Fruit fly (Drosophila melanogaster): ENCODE results near the gene CG45060.

CG45060 gene

DNA sequence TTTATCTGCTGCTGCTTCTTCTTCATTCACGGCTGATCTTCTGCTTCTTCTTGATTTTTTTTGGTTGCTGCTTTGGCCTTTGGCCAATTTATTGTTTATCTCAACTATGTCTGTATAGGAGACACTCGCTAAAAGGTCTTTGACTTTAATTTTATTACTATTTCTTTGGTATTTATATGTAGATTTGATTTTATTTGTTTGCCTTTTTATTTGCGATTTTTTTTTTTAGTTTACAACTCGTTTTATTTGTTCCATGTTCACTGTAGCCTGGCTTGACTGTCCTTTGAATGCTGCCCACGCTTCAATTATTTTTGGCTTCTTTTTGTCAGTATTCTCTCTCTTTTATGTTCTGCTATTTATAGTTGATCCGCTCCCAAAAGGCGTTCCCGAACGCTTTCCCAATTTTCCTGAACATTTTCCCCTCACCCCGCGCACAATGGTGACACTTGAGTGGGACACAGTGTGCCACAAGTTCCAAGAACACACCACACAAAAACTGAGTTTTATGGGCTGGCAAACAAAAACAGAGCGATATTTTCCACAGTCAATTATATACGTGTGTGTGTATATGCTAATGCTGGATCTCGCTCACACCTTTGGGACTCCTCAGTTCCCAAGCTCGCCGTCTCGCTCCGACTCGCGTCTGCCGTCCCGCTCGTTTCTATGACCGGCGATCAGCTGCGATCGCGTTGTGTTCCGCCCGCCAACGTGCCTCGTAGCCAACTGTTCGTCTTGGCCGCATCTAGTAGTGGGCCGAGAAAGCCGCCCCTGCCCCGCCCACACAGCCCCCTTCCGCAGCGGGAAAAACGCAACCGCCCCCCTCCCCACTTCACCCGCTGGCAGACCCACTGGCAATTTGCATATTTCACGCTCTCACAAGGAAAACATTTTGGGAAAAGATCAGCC is 7.8 kb upstream of the CG45060 start, which contains the start of gene CG15247 (continued):
- TF ChIP-seq CG6175 (GFP tag; IDR thresholded peaks at IDR 0.05) (peak; percentile 64; the same call in 2 of the 3 replicates), sim (GFP tag; IDR thresholded peaks at IDR 0.05) (peak; percentile 58; the same call in 1 of the 2 replicates), gsb-n (tag; optimal IDR thresholded peaks at IDR 0.05) (peak; percentile 64), HLH3B (GFP tag; IDR thresholded peaks at IDR 0.05) (peak; percentile 83), nerfin-2 (GFP tag; IDR thresholded peaks at IDR 0.05; ENCODE audit: partially characterized antibody) (no peak), CG15011 (GFP tag; optimal IDR thresholded peaks at IDR 0.05) (peak; percentile 21), CG3847 (GFP tag; IDR thresholded peaks at IDR 0.05) (peak; percentile 78), sisA (GFP tag; IDR thresholded peaks at IDR 0.05) (peak; percentile 78), CG8944 (GFP tag; optimal IDR thresholded peaks at IDR 0.05) (peak; percentile 49), vvl (GFP tag; IDR thresholded peaks at IDR 0.05) (peak; percentile 82), Mad (GFP tag; optimal IDR thresholded peaks at IDR 0.05) (peak; percentile 22), CG34422 (GFP tag; IDR thresholded peaks at IDR 0.05) (peak; percentile 66; the same call in 2 of the 3 replicates), crc (GFP tag; optimal IDR thresholded peaks at IDR 0.05) (peak; percentile 17), CG3995 (GFP tag; optimal IDR thresholded peaks at IDR 0.05) (peak; percentile 28), PHDP (tag; optimal IDR thresholded peaks at IDR 0.05) (peak; percentile 74), CG4282 (GFP tag; optimal IDR thresholded peaks at IDR 0.05) (no peak), CG13123 (GFP tag; optimal IDR thresholded peaks at IDR 0.05) (no peak), CG7556 (GFP tag; optimal IDR thresholded peaks at IDR 0.05) (peak; percentile 66), kni (GFP tag; optimal IDR thresholded peaks at IDR 0.05) (no peak), CG9609 (GFP tag; optimal IDR thresholded peaks at IDR 0.05) (peak; percentile 35), toy (GFP tag; IDR thresholded peaks at IDR 0.05) (0 out of 2 replicates have a peak, but pooled peaks have one; percentile 24), prd (optimal IDR thresholded peaks at IDR 0.05) (no peak), prd (GFP tag; IDR thresholded peaks at IDR 0.05) (peak; percentile 81), CG11456 (GFP tag; IDR thresholded peaks at IDR 0.05) (peak; percentile 71), Camta (GFP tag; optimal IDR thresholded peaks at IDR 0.05) (peak; percentile 66), CG15601 (tag; optimal IDR thresholded peaks at IDR 0.05) (peak; percentile 61), eve (GFP tag; optimal IDR thresholded peaks at IDR 0.05) (peak in 1 of 2 experiments; percentile 66), fu2 (GFP tag; optimal IDR thresholded peaks at IDR 0.05) (peak; percentile 14), dpn (GFP tag; optimal IDR thresholded peaks at IDR 0.05) (peak; percentile 45 to 69), sqz (GFP tag; optimal IDR thresholded peaks at IDR 0.05) (peak; percentile 51), CG4617 (GFP tag; optimal IDR thresholded peaks at IDR 0.05; ENCODE audit: borderline replicate concordance) (peak; percentile 13), CG1024 (GFP tag; IDR thresholded peaks at IDR 0.05) (peak; percentile 52; the same call in 1 of the 2 replicates), CG12659 (GFP tag; optimal IDR thresholded peaks at IDR 0.05) (peak; percentile 62), ems (GFP tag; optimal IDR thresholded peaks at IDR 0.05) (peak; percentile 47), CG2875 (GFP tag; optimal IDR thresholded peaks at IDR 0.05) (peak; percentile 43), GATAe (GFP tag; conservative IDR thresholded peaks at IDR 0.05) (no peak), zen (tag; optimal IDR thresholded peaks at IDR 0.05) (peak; percentile 40), CG4854 (GFP tag; optimal IDR thresholded peaks at IDR 0.05) (peak; percentile 50), Adf1 (GFP tag; IDR thresholded peaks at IDR 0.05) (no peak), MBD-R2 (GFP tag; IDR thresholded peaks at IDR 0.05) (peak; percentile 41; the same call in 1 of the 2 replicates), Sry-β (GFP tag; optimal IDR thresholded peaks at IDR 0.05) (no peak), ttk (GFP tag; IDR thresholded peaks at IDR 0.05) (peak; percentile 84), CG7987 (GFP tag; optimal IDR thresholded peaks at IDR 0.05) (no peak), btn (GFP tag; optimal IDR thresholded peaks at IDR 0.05) (no peak), CG7928 (GFP tag; optimal IDR thresholded peaks at IDR 0.05) (no peak), Sox102F (GFP tag; optimal IDR thresholded peaks at IDR 0.05) (peak; percentile 79), ac (GFP tag; optimal IDR thresholded peaks at IDR 0.05) (no peak), fd102C (GFP tag; optimal IDR thresholded peaks at IDR 0.05) (no peak), Oaz (GFP tag; IDR thresholded peaks at IDR 0.05) (0 out of 2 replicates have a peak, but pooled peaks have one; percentile 10)

All from whole organism, embryonic.